Fruit fly (Drosophila melanogaster): Measurements from ENCODE around the gene crp.

crp gene

DNA sequence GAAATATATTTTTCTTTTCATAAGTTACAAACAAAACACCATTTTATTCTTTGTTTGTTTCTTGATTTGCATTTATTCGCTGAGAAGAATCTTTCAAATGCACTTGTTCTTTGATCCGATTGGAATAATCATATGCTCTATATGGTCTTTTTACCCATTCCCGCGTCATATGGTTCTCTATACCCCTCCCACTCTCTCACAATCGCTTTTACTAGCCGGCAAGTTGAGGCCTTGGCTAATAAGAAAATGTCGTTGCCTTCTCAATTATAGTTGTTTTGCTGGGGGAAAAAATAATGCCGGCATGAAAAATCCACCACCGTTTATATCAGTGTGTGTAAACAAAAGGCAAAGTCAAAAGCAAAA is 18.7 kb downstream of the crp start:
- peak; percentile 9 for TF ChIP-seq CG2120 (GFP tag; optimal IDR thresholded peaks at IDR 0.05)
- no peak for TF ChIP-seq CG18619 (GFP tag; optimal IDR thresholded peaks at IDR 0.05)
- TF ChIP-seq eve (GFP tag; optimal IDR thresholded peaks at IDR 0.05): peak in 1 of 2 experiments; percentile 47
- TF ChIP-seq sens (GFP tag): peak; percentile 54

DNA sequence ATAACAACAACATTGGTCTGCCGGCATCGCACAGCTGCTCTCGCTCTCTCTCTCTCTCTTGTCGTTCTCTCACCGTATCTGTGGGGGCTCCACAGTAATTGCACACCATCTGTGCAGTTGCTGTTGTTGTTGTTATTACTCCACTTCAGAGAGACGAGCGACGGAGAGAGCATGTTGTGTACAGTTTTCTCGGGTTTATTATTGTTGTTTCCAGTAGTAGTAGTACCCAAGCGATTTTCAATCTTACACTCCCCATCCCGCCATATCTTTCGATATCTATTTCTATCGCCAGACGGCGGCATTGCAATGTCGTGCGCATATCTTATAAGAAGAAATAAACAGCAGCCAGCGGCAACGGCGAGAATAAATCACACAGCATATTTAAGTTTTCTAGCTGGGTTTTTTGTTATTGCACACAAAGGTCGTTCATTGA is 19.4 kb downstream of the crp start:
- peak; percentile 58 for TF ChIP-seq pros (GFP tag; optimal IDR thresholded peaks at IDR 0.05)
- no peak for TF ChIP-seq CG12219 (GFP tag; optimal IDR thresholded peaks at IDR 0.05)
- peak; percentile 8 for TF ChIP-seq Elba2 (GFP tag; optimal IDR thresholded peaks at IDR 0.05)
- peak; percentile 14 for TF ChIP-seq lbe (GFP tag; optimal IDR thresholded peaks at IDR 0.05)
- no peak for TF ChIP-seq CG14667 (GFP tag; IDR thresholded peaks at IDR 0.05)
- peak; percentile 6 for TF ChIP-seq CTCF (GFP tag; optimal IDR thresholded peaks at IDR 0.05)
- no peak for TF ChIP-seq CG32767 (GFP tag; IDR thresholded peaks at IDR 0.05)
- peak; percentile 32 for TF ChIP-seq CG15479 (GFP tag; optimal IDR thresholded peaks at IDR 0.05)
- TF ChIP-seq CG8388 (GFP tag; optimal IDR thresholded peaks at IDR 0.05): no peak
- TF ChIP-seq ewg (GFP tag; optimal IDR thresholded peaks at IDR 0.05): no peak
- no peak for TF ChIP-seq Ssrp (tag; optimal IDR thresholded peaks at IDR 0.05)
- no peak for TF ChIP-seq zen2 (GFP tag; IDR thresholded peaks at IDR 0.05; ENCODE audit: partially characterized antibody)
- TF ChIP-seq Doc2 (GFP tag; IDR thresholded peaks at IDR 0.05): no peak
- no peak for TF ChIP-seq Drgx (GFP tag; IDR thresholded peaks at IDR 0.05)
- TF ChIP-seq ftz-f1 (GFP tag; optimal IDR thresholded peaks at IDR 0.05): peak; percentile 6
- TF ChIP-seq CG3838 (GFP tag; optimal IDR thresholded peaks at IDR 0.05): peak; percentile 54
- no peak for TF ChIP-seq B-H1 (GFP tag; IDR thresholded peaks at IDR 0.05)
- TF ChIP-seq CG2120 (GFP tag; optimal IDR thresholded peaks at IDR 0.05): no peak
- TF ChIP-seq Ptx1 (GFP tag; IDR thresholded peaks at IDR 0.05): no peak
- TF ChIP-seq row (GFP tag; IDR thresholded peaks at IDR 0.05): no peak
- TF ChIP-seq Dref (GFP tag; IDR thresholded peaks at IDR 0.05): no peak
- no peak for TF ChIP-seq Lhr (GFP tag; optimal IDR thresholded peaks at IDR 0.05)
- no peak for TF ChIP-seq NfI (GFP tag; optimal IDR thresholded peaks at IDR 0.05)
- no peak for TF ChIP-seq dan (GFP tag; IDR thresholded peaks at IDR 0.05)
- no peak for TF ChIP-seq corto (GFP tag; optimal IDR thresholded peaks at IDR 0.05)
- no peak for TF ChIP-seq CG6791 (GFP tag; IDR thresholded peaks at IDR 0.05; ENCODE audit: partially characterized antibody)
- no peak for TF ChIP-seq Myb (GFP tag; optimal IDR thresholded peaks at IDR 0.05)
- no peak for TF ChIP-seq H2.0 (GFP tag; IDR thresholded peaks at IDR 0.05)
- no peak for TF ChIP-seq CG34422 (GFP tag; IDR thresholded peaks at IDR 0.05)
- TF ChIP-seq Gsc (GFP tag; IDR thresholded peaks at IDR 0.05): no peak
- no peak for TF ChIP-seq CG11696 (GFP tag; IDR thresholded peaks at IDR 0.05)
- no peak for TF ChIP-seq tna (GFP tag; IDR thresholded peaks at IDR 0.05; ENCODE audit: partially characterized antibody)
- TF ChIP-seq D (optimal IDR thresholded peaks at IDR 0.05): no peak
- no peak for TF ChIP-seq D (GFP tag; optimal IDR thresholded peaks at IDR 0.05)
- TF ChIP-seq CG17912 (GFP tag; optimal IDR thresholded peaks at IDR 0.05): peak; percentile 4
- TF ChIP-seq CG6854 (GFP tag; optimal IDR thresholded peaks at IDR 0.05): no peak
- no peak for TF ChIP-seq gt (GFP tag; IDR thresholded peaks at IDR 0.05)
- no peak for TF ChIP-seq ara (GFP tag; IDR thresholded peaks at IDR 0.05)
- no peak for TF ChIP-seq sima (GFP tag; optimal IDR thresholded peaks at IDR 0.05)
- TF ChIP-seq Neu2 (GFP tag; optimal IDR thresholded peaks at IDR 0.05; ENCODE audit: borderline replicate concordance): peak; percentile 8
- TF ChIP-seq CG34376 (GFP tag; optimal IDR thresholded peaks at IDR 0.05): no peak
- no peak for TF ChIP-seq CG11398 (GFP tag; optimal IDR thresholded peaks at IDR 0.05)
- TF ChIP-seq twi (tag; optimal IDR thresholded peaks at IDR 0.05): peak; percentile 56
- no peak for TF ChIP-seq chn (GFP tag; optimal IDR thresholded peaks at IDR 0.05)
- TF ChIP-seq CG7839 (tag; optimal IDR thresholded peaks at IDR 0.05): no peak
- TF ChIP-seq CG6654 (GFP tag; optimal IDR thresholded peaks at IDR 0.05): no peak
- no peak for TF ChIP-seq sisA (GFP tag; IDR thresholded peaks at IDR 0.05)
- no peak for TF ChIP-seq CG2875 (GFP tag; optimal IDR thresholded peaks at IDR 0.05)
- TF ChIP-seq CG8924 (tag; optimal IDR thresholded peaks at IDR 0.05): peak; percentile 40

All from whole organism, embryonic.